Worm (Caenorhabditis elegans): ENCODE measurements around the gene T27E4.5.

T27E4.5 gene

ce11 chrV:9094060-9094628, 24.6 kb upstream of the T27E4.5 start (continued):
- TF ChIP-seq zag-1 (tag; optimal IDR thresholded peaks at IDR 0.05): no peak
- peak; percentile 28 for TF ChIP-seq pax-3 (tag; optimal IDR thresholded peaks at IDR 0.05)
- TF ChIP-seq unc-98 (GFP tag; IDR thresholded peaks at IDR 0.05): no peak
- TF ChIP-seq tlp-1 (tag; optimal IDR thresholded peaks at IDR 0.05): no peak
- no peak for TF ChIP-seq fkh-4 (tag; optimal IDR thresholded peaks at IDR 0.05; ENCODE audit: borderline replicate concordance)
- peak; percentile 95 for TF ChIP-seq nhr-85 (tag)
- peak; percentile 89 for TF ChIP-seq snu-23 (GFP tag; optimal IDR thresholded peaks at IDR 0.05)
- no peak for TF ChIP-seq unc-30 (tag; optimal IDR thresholded peaks at IDR 0.05)
- no peak for TF ChIP-seq lin-15B (tag; optimal IDR thresholded peaks at IDR 0.05)
- no peak for TF ChIP-seq efl-3 (GFP tag; optimal IDR thresholded peaks at IDR 0.05)
- TF ChIP-seq ceh-90 (tag; optimal IDR thresholded peaks at IDR 0.05): no peak
- TF ChIP-seq lin-14 (GFP tag; optimal IDR thresholded peaks at IDR 0.05): peak; percentile 89
- TF ChIP-seq efl-1 (optimal IDR thresholded peaks at IDR 0.05): peak in 1 of 2 experiments; percentile 18
- TF ChIP-seq efl-1 (GFP tag; optimal IDR thresholded peaks at IDR 0.05 in 1 of 2): peak in 1 of 2 experiments; percentile 93
- TF ChIP-seq mep-1 (tag; optimal IDR thresholded peaks at IDR 0.05): peak; percentile 51
- TF ChIP-seq lin-35 (GFP tag; optimal IDR thresholded peaks at IDR 0.05): peak; percentile 52 to 83

- TF ChIP-seq nhr-77 (tag; optimal IDR thresholded peaks at IDR 0.05) (no peak), hpl-2 (GFP tag; optimal IDR thresholded peaks at IDR 0.05) (no peak), lin-14 (GFP tag; optimal IDR thresholded peaks at IDR 0.05) (peak; percentile 63), tbx-2 (tag; optimal IDR thresholded peaks at IDR 0.05) (no peak)
These were observed 22.6 kb upstream of the T27E4.5 start, which contains the start of gene T27E4.1 for ce11 chrV:9092209-9092608. TSS of gene T27E4.1 (plus strand) at chrV:9092345.

ce11 chrV:9090824-9091798, 21.5 kb upstream of the T27E4.5 start:
- peak; percentile 40 for TF ChIP-seq snpc-4 (tag; optimal IDR thresholded peaks at IDR 0.05)

ce11 chrV:9088758-9089157, 19.2 kb upstream of the T27E4.5 start:
- TF ChIP-seq C16A3.4 (tag; optimal IDR thresholded peaks at IDR 0.05): no peak
- TF ChIP-seq ama-1 (optimal IDR thresholded peaks at IDR 0.05): peak; percentile 76
- 0 out of 2 replicates have a peak, but pooled peaks have one; percentile 8 for TF ChIP-seq mab-9 (GFP tag; IDR thresholded peaks at IDR 0.05)
- peak; percentile 20 for TF ChIP-seq nhr-85 (tag)

ce11 chrV:9085845-9086244, 16.3 kb upstream of the T27E4.5 start:
- TF ChIP-seq lin-14 (GFP tag; optimal IDR thresholded peaks at IDR 0.05): no peak
- TF ChIP-seq ztf-4 (tag; optimal IDR thresholded peaks at IDR 0.05): no peak
- no peak for TF ChIP-seq nhr-237 (tag; optimal IDR thresholded peaks at IDR 0.05)
- no peak for TF ChIP-seq elt-2 (tag; optimal IDR thresholded peaks at IDR 0.05)
- TF ChIP-seq nhr-20 (tag; optimal IDR thresholded peaks at IDR 0.05): no peak
- no peak for TF ChIP-seq efl-1 (optimal IDR thresholded peaks at IDR 0.05)
- no peak for TF ChIP-seq efl-1 (GFP tag; optimal IDR thresholded peaks at IDR 0.05 in 1 of 2)
- peak in 1 of 2 experiments; percentile 13 for TF ChIP-seq lin-35 (GFP tag; optimal IDR thresholded peaks at IDR 0.05)
- peak in 2 of 6 experiments; percentile 24 to 28 for TF ChIP-seq elt-3 (tag; optimal IDR thresholded peaks at IDR 0.05)
- TF ChIP-seq dsc-1 (tag; optimal IDR thresholded peaks at IDR 0.05): no peak
- TF ChIP-seq Y116A8C.19 (tag; optimal IDR thresholded peaks at IDR 0.05; ENCODE audit: borderline replicate concordance): no peak
- TF ChIP-seq mef-2 (tag; optimal IDR thresholded peaks at IDR 0.05): no peak
- no peak for TF ChIP-seq unc-62 (GFP tag; optimal IDR thresholded peaks at IDR 0.05)
- peak; percentile 82 for TF ChIP-seq nhr-85 (tag)
- no peak for TF ChIP-seq nhr-28 (tag; optimal IDR thresholded peaks at IDR 0.05)
- no peak for TF ChIP-seq ces-1 (GFP tag; optimal IDR thresholded peaks at IDR 0.05)
- peak; percentile 26 for TF ChIP-seq mep-1 (tag; optimal IDR thresholded peaks at IDR 0.05)
- no peak for TF ChIP-seq C04F5.9 (tag; optimal IDR thresholded peaks at IDR 0.05)
- no peak for TF ChIP-seq nhr-71 (tag; optimal IDR thresholded peaks at IDR 0.05)
- no peak for TF ChIP-seq hpl-2 (GFP tag; optimal IDR thresholded peaks at IDR 0.05)
- TF ChIP-seq ceh-8 (GFP tag; optimal IDR thresholded peaks at IDR 0.05): no peak
